Worm (Caenorhabditis elegans) whole organism, L1 larva: ENCODE results near the gene fbxb-91.

ENCODE experiments used
- blmp-1 ChIP-seq: fragments of 150-350 bp; optimal IDR thresholded peaks from 2 replicates; lab custom pipeline; 2014; ENCODE audit warnings: missing biosample characterization, missing genetic modification characterization
- ceh-63 ChIP-seq: fragments of 200-800 bp; sonication (Bioruptor generic); optimal IDR thresholded peaks from 2 replicates; lab custom pipeline; 2018; ENCODE audit warnings: mild to moderate bottlenecking, missing genetic modification characterization, missing compliant biosample characterization
- ceh-8 ChIP-seq: fragments of 200-800 bp; sonication (Bioruptor generic); optimal IDR thresholded peaks from 2 replicates; lab custom pipeline; 2018; ENCODE audit warnings: mild to moderate bottlenecking, missing genetic modification characterization, moderate library complexity, missing compliant biosample characterization
- ceh-82 ChIP-seq, 3 experiments: fragments of 150-350 bp in 1 of 3; sonication (generic microtip) in 2 of 3; optimal IDR thresholded peaks; 2 replicates each; lab custom pipeline; 2014 to 2017; ENCODE audit warnings: missing biosample characterization in 3 of 3, missing genetic modification characterization in 3 of 3
- elt-2 ChIP-seq: sonication (generic microtip); optimal IDR thresholded peaks from 2 replicates; lab custom pipeline; 2016; ENCODE audit warnings: missing genetic modification characterization, mild to moderate bottlenecking, inconsistent platforms, missing compliant biosample characterization, missing genetic modification reagents
- elt-3 ChIP-seq, 6 experiments: fragments of 150-350 bp in 1 of 6; sonication (generic microtip); optimal IDR thresholded peaks; 2 replicates each; lab custom pipeline; 2017 to 2018; ENCODE audit warnings: missing biosample characterization in 6 of 6, missing genetic modification characterization in 6 of 6, inconsistent platforms in 1 of 6
- fkh-4 ChIP-seq: sonication (generic microtip); optimal IDR thresholded peaks from 2 replicates; lab custom pipeline; 2016; ENCODE audit warnings: missing compliant biosample characterization, missing genetic modification characterization, borderline replicate concordance
- hlh-4 ChIP-seq: sonication (generic microtip); optimal IDR thresholded peaks from 2 replicates; lab custom pipeline; 2016; ENCODE audit warnings: mild to moderate bottlenecking, missing genetic modification characterization, missing compliant biosample characterization
- isw-1 ChIP-seq: fragments of 200-800 bp; sonication (Bioruptor generic); IDR thresholded peaks from 2 replicates; pipeline ENCODE4 v1.3.6; 2022; ENCODE audit warnings: missing genetic modification characterization, missing compliant biosample characterization
- lin-35 ChIP-seq, 2 experiments: fragments of 150-350 bp; optimal IDR thresholded peaks; 2 replicates each; lab custom pipeline; 2014; ENCODE audit warnings: missing biosample characterization in 2 of 2, missing genetic modification characterization in 2 of 2, missing genetic modification reagents in 2 of 2
- lir-3 ChIP-seq: sonication (generic microtip); optimal IDR thresholded peaks from 2 replicates; lab custom pipeline; 2016; ENCODE audit warnings: mild to moderate bottlenecking, missing genetic modification characterization, moderate library complexity, missing compliant biosample characterization; ENCODE audit not compliant: poor library complexity
- mab-9 ChIP-seq: fragments of 200-800 bp; sonication (Bioruptor generic); IDR thresholded peaks from 2 replicates; pipeline ENCODE4 v1.3.6; 2022; ENCODE audit warnings: missing genetic modification reagents, missing genetic modification characterization, missing compliant biosample characterization
- mef-2 ChIP-seq: fragments of 150-350 bp; optimal IDR thresholded peaks from 2 replicates; lab custom pipeline; 2014; ENCODE audit warnings: missing biosample characterization, missing genetic modification characterization
- mep-1 ChIP-seq: fragments of 150-350 bp; optimal IDR thresholded peaks from 2 replicates; lab custom pipeline; 2014; ENCODE audit warnings: missing biosample characterization, missing genetic modification characterization
- nhr-11 ChIP-seq: fragments of 150-350 bp; optimal IDR thresholded peaks from 2 replicates; lab custom pipeline; 2014; ENCODE audit warnings: missing biosample characterization, missing genetic modification characterization
- nhr-28 ChIP-seq: fragments of 150-350 bp; optimal IDR thresholded peaks from 2 replicates; lab custom pipeline; 2014; ENCODE audit warnings: missing biosample characterization, missing genetic modification characterization
- pqm-1 ChIP-seq: sonication (generic microtip); optimal IDR thresholded peaks from 3 replicates; lab custom pipeline; 2017; ENCODE audit warnings: missing biosample characterization, missing genetic modification characterization
- skn-1 ChIP-seq: fragments of 150-350 bp; optimal IDR thresholded peaks from 2 replicates; lab custom pipeline; 2014; ENCODE audit warnings: missing biosample characterization, missing genetic modification characterization
- snpc-4 ChIP-seq: fragments of 150-350 bp; optimal IDR thresholded peaks from 2 replicates; lab custom pipeline; 2014; ENCODE audit warnings: missing biosample characterization, missing genetic modification characterization
- sptf-1 ChIP-seq: fragments of 150-350 bp; optimal IDR thresholded peaks from 2 replicates; lab custom pipeline; 2014; ENCODE audit warnings: missing biosample characterization, missing genetic modification characterization
- sup-37 ChIP-seq: fragments of 200-800 bp; sonication (Bioruptor generic); optimal IDR thresholded peaks from 2 replicates; lab custom pipeline; 2018; ENCODE audit warnings: mild to moderate bottlenecking, missing genetic modification characterization, missing compliant biosample characterization
- unc-62 ChIP-seq: fragments of 150-350 bp; optimal IDR thresholded peaks from 2 replicates; lab custom pipeline; 2014; ENCODE audit warnings: missing biosample characterization, missing genetic modification reagents, missing genetic modification characterization
- unc-86 ChIP-seq: sonication (generic microtip); optimal IDR thresholded peaks from 2 replicates; lab custom pipeline; 2016; ENCODE audit warnings: missing genetic modification characterization, missing compliant biosample characterization
- vab-15 ChIP-seq: sonication (generic microtip); optimal IDR thresholded peaks from 2 replicates; lab custom pipeline; 2017; ENCODE audit warnings: missing genotype, mild to moderate bottlenecking, missing genetic modification characterization, missing compliant biosample characterization
- xbp-1 ChIP-seq: sonication (generic microtip); optimal IDR thresholded peaks from 2 replicates; lab custom pipeline; 2016; ENCODE audit warnings: missing genetic modification characterization, missing compliant biosample characterization
- zip-4 ChIP-seq: fragments of 200-800 bp; sonication (Bioruptor generic); optimal IDR thresholded peaks from 2 replicates; lab custom pipeline; 2018; ENCODE audit warnings: mild to moderate bottlenecking, missing genetic modification characterization, moderate library complexity, missing compliant biosample characterization
- ztf-11 ChIP-seq, 2 experiments: sonication (generic microtip); optimal IDR thresholded peaks; 2 replicates each; lab custom pipeline; 2016 to 2017; ENCODE audit warnings: missing genetic modification characterization in 2 of 2, missing biosample characterization in 1 of 2, missing compliant biosample characterization in 1 of 2

Gene fbxb-91

DNA sequence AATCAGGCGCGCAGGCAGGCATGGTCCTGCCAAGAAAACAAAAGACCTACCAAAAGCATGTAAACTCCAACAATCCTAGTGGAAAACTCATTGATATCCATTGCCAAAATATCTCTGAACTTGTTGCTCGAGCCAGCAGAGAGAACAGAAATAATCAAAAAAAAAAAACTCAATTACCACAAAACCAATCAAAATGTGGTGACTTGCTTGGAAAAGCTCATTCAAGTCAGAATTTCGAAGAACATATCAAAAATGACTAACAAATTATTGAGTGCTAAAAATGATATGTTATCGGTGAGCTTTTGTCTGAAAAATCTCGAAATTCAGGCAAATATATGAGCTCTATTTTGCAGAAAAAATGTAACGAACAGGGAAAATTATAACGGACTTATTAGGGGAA, 49.3 kb downstream of the fbxb-91 start, which contains the start of gene srx-105:
Gene srx-105 (minus strand): TSS at position 101 of the 400 bp plus-strand sequence.
- no peak for TF ChIP-seq unc-62 (GFP tag; lab: Kevin White, UChicago)
- TF ChIP-seq pqm-1 (tag; lab: Kevin White, UChicago): no peak
- no peak for TF ChIP-seq elt-3 (tag; optimal IDR thresholded peaks at IDR 0.05; lab: Kevin White, UChicago)
- no peak for TF ChIP-seq unc-86 (tag; lab: Kevin White, UChicago)
- no peak for TF ChIP-seq snpc-4 (tag; lab: Kevin White, UChicago)
- no peak for TF ChIP-seq fkh-4
- TF ChIP-seq lin-35 (GFP tag; optimal IDR thresholded peaks at IDR 0.05; lab: Kevin White, UChicago): no peak
- TF ChIP-seq nhr-28 (tag; lab: Kevin White, UChicago): no peak
- no peak for TF ChIP-seq hlh-4 (tag; lab: Kevin White, UChicago)
- no peak for TF ChIP-seq lir-3 (tag; lab: Kevin White, UChicago)
- no peak for TF ChIP-seq ceh-8 (GFP tag; lab: Kevin White, UChicago)
- no peak for TF ChIP-seq xbp-1 (tag; lab: Kevin White, UChicago)
- TF ChIP-seq zip-4 (GFP tag; lab: Kevin White, UChicago): no peak
- TF ChIP-seq nhr-11 (tag; lab: Kevin White, UChicago): no peak
- TF ChIP-seq ztf-11 (tag; optimal IDR thresholded peaks at IDR 0.05; lab: Kevin White, UChicago): no peak
- no peak for TF ChIP-seq vab-15 (tag; lab: Kevin White, UChicago)
- no peak for TF ChIP-seq skn-1 (tag; lab: Kevin White, UChicago)

- no peak for TF ChIP-seq hlh-4 (tag; lab: Kevin White, UChicago)
- TF ChIP-seq ceh-63 (GFP tag; lab: Kevin White, UChicago): no peak
- TF ChIP-seq snpc-4 (tag; lab: Kevin White, UChicago): no peak
- TF ChIP-seq ceh-82 (tag; optimal IDR thresholded peaks at IDR 0.05; lab: Kevin White, UChicago): no peak
- TF ChIP-seq mep-1 (tag; lab: Kevin White, UChicago): no peak
- TF ChIP-seq mef-2 (tag; lab: Kevin White, UChicago): no peak
- TF ChIP-seq unc-86 (tag; lab: Kevin White, UChicago): no peak
- TF ChIP-seq sptf-1 (tag; lab: Kevin White, UChicago): no peak
- no peak for TF ChIP-seq blmp-1 (tag; lab: Kevin White, UChicago)
- no peak for TF ChIP-seq mab-9 (GFP tag; lab: Robert Waterston, UW)
- no peak for TF ChIP-seq sup-37 (GFP tag; lab: Kevin White, UChicago)
- no peak for TF ChIP-seq unc-62 (GFP tag; lab: Kevin White, UChicago)
- TF ChIP-seq isw-1 (GFP tag; lab: Robert Waterston, UW): no peak
- no peak for TF ChIP-seq elt-2 (tag; lab: Kevin White, UChicago)
These were observed 51.0 kb downstream of the fbxb-91 start, which contains the start of gene srx-104 for ce11 chrII:3699591-3699990. Gene srx-104 (minus strand): TSS chrII:3699691.
